Worm (Caenorhabditis elegans) whole organism, L2 larva: ENCODE results near the gene F42F12.4.

ENCODE experiments used
- C34F6.9 ChIP-seq: fragments of 150-350 bp; optimal IDR thresholded peaks from 2 replicates; lab custom pipeline; 2014; ENCODE audit warnings: missing biosample characterization, missing genetic modification characterization
- Y55F3AM.14 ChIP-seq: fragments of 200-800 bp; sonication (Bioruptor generic); optimal IDR thresholded peaks from 2 replicates; lab custom pipeline; 2018; ENCODE audit warnings: mild to moderate bottlenecking, missing genetic modification characterization, missing compliant biosample characterization
- ZK546.5 ChIP-seq: sonication (generic microtip); optimal IDR thresholded peaks from 2 replicates; lab custom pipeline; 2017; ENCODE audit warnings: missing biosample characterization, missing genetic modification characterization
- alr-1 ChIP-seq: fragments of 150-350 bp; optimal IDR thresholded peaks from 2 replicates; lab custom pipeline; 2014; ENCODE audit warnings: missing biosample characterization, missing genetic modification characterization
- aly-2 ChIP-seq: fragments of 150-350 bp; optimal IDR thresholded peaks from 2 replicates; lab custom pipeline; 2014; ENCODE audit warnings: missing biosample characterization, missing genetic modification characterization
- blmp-1 ChIP-seq: sonication (generic microtip); optimal IDR thresholded peaks from 2 replicates; lab custom pipeline; 2017; ENCODE audit warnings: missing genetic modification characterization, mild to moderate bottlenecking, missing compliant biosample characterization, antibody characterized with exemption, moderate library complexity; ENCODE audit not compliant: insufficient read depth
- ceh-16 ChIP-seq: fragments of 150-350 bp; optimal IDR thresholded peaks from 2 replicates; lab custom pipeline; 2014; ENCODE audit warnings: missing biosample characterization, missing genetic modification characterization
- crh-2 ChIP-seq: sonication (generic microtip); optimal IDR thresholded peaks from 2 replicates; lab custom pipeline; 2017; ENCODE audit warnings: missing biosample characterization, missing genetic modification characterization
- dmd-4 ChIP-seq: sonication (generic microtip); optimal IDR thresholded peaks from 2 replicates; lab custom pipeline; 2017; ENCODE audit warnings: missing biosample characterization, missing genetic modification characterization
- elt-3 ChIP-seq: sonication (generic microtip); optimal IDR thresholded peaks from 2 replicates; lab custom pipeline; 2017; ENCODE audit warnings: missing biosample characterization, missing genetic modification characterization
- fos-1 ChIP-seq: fragments of 150-350 bp; optimal IDR thresholded peaks from 2 replicates; lab custom pipeline; 2014; ENCODE audit warnings: missing biosample characterization, missing genetic modification characterization
- gmeb-1 ChIP-seq: fragments of 150-350 bp; optimal IDR thresholded peaks from 2 replicates; lab custom pipeline; 2014; ENCODE audit warnings: missing biosample characterization, missing genetic modification characterization
- lin-13 ChIP-seq: fragments of 150-350 bp; optimal IDR thresholded peaks from 2 replicates; lab custom pipeline; 2014; ENCODE audit warnings: missing biosample characterization, missing genetic modification reagents, missing genetic modification characterization
- mab-5 ChIP-seq: fragments of 150-350 bp; optimal IDR thresholded peaks from 2 replicates; lab custom pipeline; 2014; ENCODE audit warnings: missing biosample characterization, missing genetic modification characterization
- mbf-1 ChIP-seq: sonication (generic microtip); optimal IDR thresholded peaks from 2 replicates; lab custom pipeline; 2017; ENCODE audit warnings: missing biosample characterization, missing genetic modification characterization
- mdl-1 ChIP-seq, 2 experiments: fragments of 150-350 bp in 1 of 2; sonication (generic microtip) in 1 of 2; optimal IDR thresholded peaks; 2 replicates each; lab custom pipeline; 2017; ENCODE audit warnings: missing biosample characterization in 2 of 2, missing genetic modification characterization in 2 of 2
- nhr-11 ChIP-seq: fragments of 150-350 bp; optimal IDR thresholded peaks from 2 replicates; lab custom pipeline; 2014; ENCODE audit warnings: missing biosample characterization, missing genetic modification characterization
- nhr-12 ChIP-seq: fragments of 150-350 bp; optimal IDR thresholded peaks from 2 replicates; lab custom pipeline; 2014; ENCODE audit warnings: missing biosample characterization, missing genetic modification characterization
- nhr-21 ChIP-seq: fragments of 150-350 bp; optimal IDR thresholded peaks from 2 replicates; lab custom pipeline; 2014; ENCODE audit warnings: missing biosample characterization, missing genetic modification characterization
- nhr-237 ChIP-seq: fragments of 150-350 bp; optimal IDR thresholded peaks from 2 replicates; lab custom pipeline; 2014; ENCODE audit warnings: missing biosample characterization, missing genetic modification characterization
- nhr-25 ChIP-seq: fragments of 150-350 bp; sonication (generic microtip); optimal IDR thresholded peaks from 3 replicates; lab custom pipeline; 2014; ENCODE audit warnings: missing biosample characterization, missing genetic modification characterization
- nhr-77 ChIP-seq: fragments of 150-350 bp; optimal IDR thresholded peaks from 2 replicates; lab custom pipeline; 2014; ENCODE audit warnings: missing biosample characterization, missing genetic modification characterization
- peb-1 ChIP-seq: fragments of 150-350 bp; optimal IDR thresholded peaks from 2 replicates; lab custom pipeline; 2014; ENCODE audit warnings: missing biosample characterization, missing genetic modification characterization
- sem-4 ChIP-seq: fragments of 150-350 bp; optimal IDR thresholded peaks from 2 replicates; lab custom pipeline; 2014; ENCODE audit warnings: missing biosample characterization, missing genetic modification reagents, missing genetic modification characterization
- sma-3 ChIP-seq: sonication (generic microtip); optimal IDR thresholded peaks from 2 replicates; lab custom pipeline; 2016; ENCODE audit warnings: missing genetic modification reagents, missing genetic modification characterization, missing compliant biosample characterization
- sma-9 ChIP-seq, 2 experiments: fragments of 150-350 bp in 1 of 2; sonication (generic microtip) in 1 of 2; optimal IDR thresholded peaks; 2 replicates each; lab custom pipeline; 2014 to 2016; ENCODE audit warnings: missing genetic modification characterization in 2 of 2, mild to moderate bottlenecking in 1 of 2, missing biosample characterization in 1 of 2, missing compliant biosample characterization in 1 of 2, missing genetic modification reagents in 1 of 2, moderate library complexity in 1 of 2
- unc-39 ChIP-seq: fragments of 150-350 bp; optimal IDR thresholded peaks from 2 replicates; lab custom pipeline; 2014; ENCODE audit warnings: missing biosample characterization, missing genetic modification characterization
- unc-55 ChIP-seq: fragments of 150-350 bp; sonication (generic microtip); optimal IDR thresholded peaks from 3 replicates; lab custom pipeline; 2014; ENCODE audit warnings: missing biosample characterization, missing genetic modification reagents, missing genetic modification characterization
- unc-62 ChIP-seq: fragments of 150-350 bp; optimal IDR thresholded peaks from 2 replicates; lab custom pipeline; 2014; ENCODE audit warnings: missing biosample characterization, missing genetic modification reagents, missing genetic modification characterization
- zag-1 ChIP-seq: fragments of 150-350 bp; optimal IDR thresholded peaks from 2 replicates; lab custom pipeline; 2014; ENCODE audit warnings: missing biosample characterization, missing genetic modification characterization
- ztf-11 ChIP-seq: sonication (generic microtip); optimal IDR thresholded peaks from 2 replicates; lab custom pipeline; 2017; ENCODE audit warnings: missing biosample characterization, missing genetic modification characterization
- ztf-4 ChIP-seq: fragments of 150-350 bp; optimal IDR thresholded peaks from 2 replicates; lab custom pipeline; 2014; ENCODE audit warnings: missing biosample characterization, missing genetic modification characterization

F42F12.4 gene

ce11 chrX:12341338-12341737 is 11.4 kb downstream of the F42F12.4 start, which contains the start of gene zig-2:
Gene zig-2 (minus strand): TSS chrX:12341438.
- TF ChIP-seq sem-4 (tag; lab: Kevin White, UChicago) (no peak), nhr-77 (tag; lab: Kevin White, UChicago) (no peak), unc-55 (GFP tag; lab: Kevin White, UChicago) (no peak), zag-1 (no peak), sma-9 (GFP tag; optimal IDR thresholded peaks at IDR 0.05; lab: Kevin White, UChicago) (no peak), sma-9 (tag; optimal IDR thresholded peaks at IDR 0.05; lab: Kevin White, UChicago) (no peak), nhr-12 (no peak), unc-62 (no peak), C34F6.9 (no peak), ztf-4 (tag; lab: Kevin White, UChicago) (no peak), peb-1 (tag; lab: Kevin White, UChicago) (no peak), dmd-4 (tag; lab: Kevin White, UChicago) (no peak), gmeb-1 (tag; lab: Kevin White, UChicago) (no peak), blmp-1 (tag; lab: Kevin White, UChicago) (no peak), nhr-11 (tag; lab: Kevin White, UChicago) (no peak)

ce11 chrX:12337846-12338490 is 14.8 kb downstream of the F42F12.4 start, which contains the start of gene srd-44:
Gene srd-44 (plus strand): TSS chrX:12338440.
- TF ChIP-seq mbf-1 (tag; lab: Kevin White, UChicago) = no peak
- peak; percentile 18 for TF ChIP-seq nhr-21 (tag; lab: Kevin White, UChicago)
- TF ChIP-seq elt-3 (tag; lab: Kevin White, UChicago) = no peak
- TF ChIP-seq fos-1 (tag; lab: Kevin White, UChicago) = peak; percentile 25
- no peak for TF ChIP-seq nhr-237 (tag; lab: Kevin White, UChicago)
- peak; percentile 21 for TF ChIP-seq crh-2 (tag; lab: Kevin White, UChicago)
- TF ChIP-seq sma-3 (GFP tag; lab: Kevin White, UChicago) = peak; percentile 17

- no peak for TF ChIP-seq zag-1
- TF ChIP-seq ZK546.5 (tag; lab: Kevin White, UChicago) = no peak
- no peak for TF ChIP-seq nhr-25 (tag; lab: Kevin White, UChicago)
- TF ChIP-seq unc-62 = no peak
- no peak for TF ChIP-seq ztf-4 (tag; lab: Kevin White, UChicago)
- no peak for TF ChIP-seq sma-9 (GFP tag; optimal IDR thresholded peaks at IDR 0.05; lab: Kevin White, UChicago)
- no peak for TF ChIP-seq sma-9 (tag; optimal IDR thresholded peaks at IDR 0.05; lab: Kevin White, UChicago)
- TF ChIP-seq mdl-1 (tag; optimal IDR thresholded peaks at IDR 0.05; lab: Kevin White, UChicago) = no peak
- TF ChIP-seq Y55F3AM.14 (GFP tag; lab: Kevin White, UChicago) = no peak
- TF ChIP-seq mab-5 (tag; lab: Kevin White, UChicago) = no peak
- TF ChIP-seq ztf-11 (tag; lab: Kevin White, UChicago) = no peak
- no peak for TF ChIP-seq unc-55 (GFP tag; lab: Kevin White, UChicago)
- TF ChIP-seq unc-39 = no peak
- TF ChIP-seq lin-13 (GFP tag; lab: Kevin White, UChicago) = no peak
Measured at ce11 chrX:12335808-12336207, 16.9 kb downstream of the F42F12.4 start, which contains the start of gene srd-48. Gene srd-48 (plus strand): TSS chrX:12336108.

ce11 chrX:12333479-12333878 is 19.3 kb downstream of the F42F12.4 start, which contains the start of gene srd-47:
Gene srd-47 (plus strand): TSS chrX:12333642.
- no peak for TF ChIP-seq ceh-16 (tag; lab: Kevin White, UChicago)
- no peak for TF ChIP-seq dmd-4 (tag; lab: Kevin White, UChicago)
- no peak for TF ChIP-seq aly-2 (tag; lab: Kevin White, UChicago)
- TF ChIP-seq sma-9 (GFP tag; optimal IDR thresholded peaks at IDR 0.05; lab: Kevin White, UChicago) = no peak
- TF ChIP-seq sma-9 (tag; optimal IDR thresholded peaks at IDR 0.05; lab: Kevin White, UChicago) = no peak
- no peak for TF ChIP-seq ztf-4 (tag; lab: Kevin White, UChicago)
- no peak for TF ChIP-seq crh-2 (tag; lab: Kevin White, UChicago)
- no peak for TF ChIP-seq gmeb-1 (tag; lab: Kevin White, UChicago)
- TF ChIP-seq alr-1 (tag; lab: Kevin White, UChicago) = no peak
- TF ChIP-seq peb-1 (tag; lab: Kevin White, UChicago) = no peak
- no peak for TF ChIP-seq mab-5 (tag; lab: Kevin White, UChicago)
- TF ChIP-seq Y55F3AM.14 (GFP tag; lab: Kevin White, UChicago) = no peak
